Fruit fly (Drosophila melanogaster) whole organism, embryonic: ENCODE results near the gene Hrd3.

ENCODE experiments used
- Aef1 ChIP-seq: fragments of 200-800 bp; sonication (Bioruptor generic); IDR thresholded peaks from 3 replicates; pipeline ENCODE4 v1.3.6; 2022; ENCODE audit warnings: missing biosample characterization, missing genetic modification characterization
- BEAF-32 ChIP-seq: fragments of 200-800 bp; sonication (Bioruptor generic); optimal IDR thresholded peaks from 3 replicates; lab custom pipeline; 2017; ENCODE audit warnings: missing biosample characterization, missing genetic modification characterization, mild to moderate bottlenecking, moderate library complexity, missing genetic modification reagents
- Bteb2 ChIP-seq: fragments of 200-800 bp; sonication (Bioruptor generic); optimal IDR thresholded peaks from 2 replicates; lab custom pipeline; 2016; ENCODE audit warnings: missing biosample characterization, missing genetic modification characterization
- C15 ChIP-seq: fragments of 200-800 bp; sonication (Bioruptor generic); IDR thresholded peaks from 3 replicates; pipeline ENCODE4 v1.3.6; 2022; ENCODE audit warnings: missing biosample characterization, missing genetic modification characterization
- CG10959 ChIP-seq: fragments of 200-800 bp; sonication (Bioruptor generic); IDR thresholded peaks from 2 replicates; pipeline ENCODE4 v1.3.6; 2022; ENCODE audit warnings: missing biosample characterization, missing genetic modification characterization
- CG11696 ChIP-seq: fragments of 200-800 bp; sonication (Bioruptor generic); IDR thresholded peaks from 2 replicates; pipeline ENCODE4 v1.3.6; 2022; ENCODE audit warnings: missing biosample characterization, missing genetic modification characterization
- CG2712 ChIP-seq: fragments of 200-800 bp; optimal IDR thresholded peaks from 3 replicates; lab custom pipeline; 2019; ENCODE audit warnings: missing biosample characterization, mild to moderate bottlenecking, missing genetic modification characterization, moderate library complexity
- CG3163 ChIP-seq: fragments of 200-800 bp; sonication (Bioruptor generic); optimal IDR thresholded peaks from 3 replicates; lab custom pipeline; 2016; ENCODE audit warnings: missing biosample characterization, missing genetic modification characterization
- CG5245 ChIP-seq: fragments of 200-800 bp; sonication (Bioruptor generic); optimal IDR thresholded peaks from 3 replicates; lab custom pipeline; 2016; ENCODE audit warnings: missing biosample characterization, missing genetic modification characterization
- CG6175 ChIP-seq: fragments of 200-800 bp; sonication (Bioruptor generic); IDR thresholded peaks from 3 replicates; pipeline ENCODE4 v1.3.6; 2022; ENCODE audit warnings: missing biosample characterization, missing genetic modification characterization
- CG6854 ChIP-seq: fragments of 200-800 bp; sonication (Bioruptor generic); optimal IDR thresholded peaks from 3 replicates; lab custom pipeline; 2017; ENCODE audit warnings: missing biosample characterization, mild to moderate bottlenecking, missing genetic modification characterization
- CG7271 ChIP-seq: fragments of 200-800 bp; sonication (Bioruptor generic); optimal IDR thresholded peaks from 2 replicates; lab custom pipeline; 2018; ENCODE audit warnings: missing biosample characterization, mild to moderate bottlenecking, missing genetic modification characterization, moderate library complexity
- CG7928 ChIP-seq: fragments of 200-800 bp; sonication (Bioruptor generic); optimal IDR thresholded peaks from 2 replicates; lab custom pipeline; 2017; ENCODE audit warnings: missing biosample characterization, mild to moderate bottlenecking, missing genetic modification characterization
- CG7963 ChIP-seq: fragments of 200-800 bp; sonication (Bioruptor generic); IDR thresholded peaks from 3 replicates; pipeline ENCODE4 v1.3.6; 2022; ENCODE audit warnings: missing biosample characterization, missing genetic modification characterization; ENCODE audit not compliant: partially characterized antibody
- CTCF ChIP-seq: fragments of 200-800 bp; sonication (Bioruptor generic); optimal IDR thresholded peaks from 2 replicates; lab custom pipeline; 2017; ENCODE audit warnings: missing biosample characterization, mild to moderate bottlenecking, missing genetic modification characterization, moderate library complexity
- Eip74EF ChIP-seq, 2 experiments: fragments of 200-800 bp in 1 of 2; fragments of >200 bp in 1 of 2; sonication (Bioruptor generic) in 1 of 2; optimal IDR thresholded peaks; 2 replicates each; lab custom pipeline; 2017 to 2019; ENCODE audit warnings: missing biosample characterization in 2 of 2, missing genetic modification characterization in 2 of 2, mild to moderate bottlenecking in 1 of 2, moderate library complexity in 1 of 2
- Fer2 ChIP-seq: fragments of 200-800 bp; sonication (Bioruptor generic); optimal IDR thresholded peaks from 2 replicates; lab custom pipeline; 2018; ENCODE audit warnings: missing biosample characterization, mild to moderate bottlenecking, missing genetic modification characterization, moderate library complexity
- H2.0 ChIP-seq: fragments of 200-800 bp; sonication (Bioruptor generic); IDR thresholded peaks from 2 replicates; pipeline ENCODE4 v1.3.6; 2022; ENCODE audit warnings: missing biosample characterization, missing genetic modification characterization
- HHEX ChIP-seq: fragments of 200-800 bp; sonication (Bioruptor generic); optimal IDR thresholded peaks from 3 replicates; lab custom pipeline; 2017; ENCODE audit warnings: missing biosample characterization, mild to moderate bottlenecking, missing genetic modification characterization, missing genetic modification reagents
- HmgD ChIP-seq: fragments of 200-800 bp; sonication (Bioruptor generic); optimal IDR thresholded peaks from 3 replicates; lab custom pipeline; 2016; ENCODE audit warnings: missing biosample characterization, missing genetic modification characterization
- Lim3 ChIP-seq: fragments of 200-800 bp; sonication (Bioruptor generic); IDR thresholded peaks from 2 replicates; pipeline ENCODE4 v1.3.6; 2022; ENCODE audit warnings: missing biosample characterization, missing genetic modification characterization
- Mes4 ChIP-seq: fragments of 200-800 bp; sonication (Bioruptor generic); optimal IDR thresholded peaks from 2 replicates; lab custom pipeline; 2016; ENCODE audit warnings: missing biosample characterization, missing genetic modification characterization
- Mrtf ChIP-seq: fragments of 200-800 bp; sonication (Bioruptor generic); IDR thresholded peaks from 3 replicates; pipeline ENCODE4 v1.3.6; 2022; ENCODE audit warnings: missing biosample characterization, missing genetic modification characterization
- NC2α ChIP-seq: fragments of 200-800 bp; sonication (Bioruptor generic); optimal IDR thresholded peaks from 2 replicates; lab custom pipeline; 2016; ENCODE audit warnings: missing biosample characterization, missing genetic modification characterization
- NK7.1 ChIP-seq: fragments of 200-800 bp; sonication (Bioruptor generic); optimal IDR thresholded peaks from 3 replicates; lab custom pipeline; 2016; ENCODE audit warnings: missing biosample characterization, missing genetic modification characterization
- Oaz ChIP-seq: fragments of 200-800 bp; sonication (Bioruptor generic); IDR thresholded peaks from 2 replicates; pipeline ENCODE4 v1.3.6; 2022; ENCODE audit warnings: missing biosample characterization, missing genetic modification characterization
- Oli ChIP-seq: fragments of 200-800 bp; sonication (Bioruptor generic); optimal IDR thresholded peaks from 2 replicates; lab custom pipeline; 2018; ENCODE audit warnings: missing biosample characterization, mild to moderate bottlenecking, missing genetic modification characterization, moderate library complexity
- Pdp1 ChIP-seq, 2 experiments: fragments of 200-800 bp; sonication (Bioruptor generic); optimal IDR thresholded peaks; 3 replicates each; lab custom pipeline; 2016; ENCODE audit warnings: missing biosample characterization in 2 of 2, missing genetic modification characterization in 2 of 2, mild to moderate bottlenecking in 1 of 2, moderate library complexity in 1 of 2
- Rfx ChIP-seq: fragments of 200-800 bp; sonication (Bioruptor generic); IDR thresholded peaks from 2 replicates; pipeline ENCODE4 v1.3.6; 2022; ENCODE audit warnings: missing biosample characterization, missing genetic modification characterization
- ase ChIP-seq: fragments of 200-800 bp; sonication (Bioruptor generic); IDR thresholded peaks from 3 replicates; pipeline ENCODE4 v1.3.6; 2022; ENCODE audit warnings: missing biosample characterization, missing genetic modification characterization
- chif ChIP-seq, 2 experiments: fragments of 200-800 bp; sonication (Bioruptor generic); optimal IDR thresholded peaks; 3 replicates each; lab custom pipeline; 2016; ENCODE audit warnings: missing biosample characterization in 2 of 2, missing genetic modification characterization in 2 of 2
- dan ChIP-seq: fragments of 200-800 bp; sonication (Bioruptor generic); IDR thresholded peaks from 2 replicates; pipeline ENCODE4 v1.3.6; 2022; ENCODE audit warnings: missing biosample characterization, missing genetic modification characterization
- dati ChIP-seq: fragments of 200-800 bp; sonication (Bioruptor generic); IDR thresholded peaks from 2 replicates; pipeline ENCODE4 v1.3.6; 2022; ENCODE audit warnings: missing biosample characterization, missing genetic modification characterization
- grn ChIP-seq: fragments of 200-800 bp; sonication (Bioruptor generic); optimal IDR thresholded peaks from 3 replicates; lab custom pipeline; 2017; ENCODE audit warnings: missing biosample characterization, missing genetic modification characterization
- gsb-n ChIP-seq: fragments of 200-800 bp; sonication (Bioruptor generic); optimal IDR thresholded peaks from 3 replicates; lab custom pipeline; 2018; ENCODE audit warnings: missing biosample characterization, mild to moderate bottlenecking, missing genetic modification characterization
- hth ChIP-seq: fragments of >200 bp; optimal IDR thresholded peaks from 2 replicates; lab custom pipeline; 2017; ENCODE audit warnings: inconsistent platforms
- lola ChIP-seq, 3 experiments: fragments of >200 bp in 2 of 3; fragments of 200-800 bp in 1 of 3; sonication (Bioruptor generic) in 1 of 3; optimal IDR thresholded peaks; 2 replicates each; lab custom pipeline; 2017 to 2019; ENCODE audit warnings: missing biosample characterization in 3 of 3, missing genetic modification characterization in 3 of 3, mild to moderate bottlenecking in 1 of 3, moderate library complexity in 1 of 3
- mld ChIP-seq: fragments of 200-800 bp; sonication (Bioruptor generic); IDR thresholded peaks from 3 replicates; pipeline ENCODE4 v1.3.6; 2022; ENCODE audit warnings: missing biosample characterization, missing genetic modification characterization; ENCODE audit not compliant: partially characterized antibody
- nau ChIP-seq: fragments of 200-800 bp; sonication (Bioruptor generic); optimal IDR thresholded peaks from 3 replicates; lab custom pipeline; 2017; ENCODE audit warnings: missing biosample characterization, mild to moderate bottlenecking, missing genetic modification characterization, missing genetic modification reagents
- oc ChIP-seq: fragments of 200-800 bp; sonication (Bioruptor generic); optimal IDR thresholded peaks from 2 replicates; lab custom pipeline; 2018; ENCODE audit warnings: missing biosample characterization, mild to moderate bottlenecking, missing genetic modification characterization, moderate library complexity
- onecut ChIP-seq: fragments of 200-800 bp; sonication (Bioruptor generic); IDR thresholded peaks from 2 replicates; pipeline ENCODE4 v1.3.6; 2022; ENCODE audit warnings: missing biosample characterization, missing genetic modification characterization
- pb ChIP-seq: fragments of 200-800 bp; sonication (Bioruptor generic); optimal IDR thresholded peaks from 3 replicates; lab custom pipeline; 2016; ENCODE audit warnings: missing biosample characterization, missing genetic modification characterization
- scrt ChIP-seq: fragments of 200-800 bp; sonication (Bioruptor generic); optimal IDR thresholded peaks from 2 replicates; lab custom pipeline; 2018; ENCODE audit warnings: missing biosample characterization, mild to moderate bottlenecking, missing genetic modification characterization, moderate library complexity
- sna ChIP-seq: fragments of 200-800 bp; sonication (Bioruptor generic); IDR thresholded peaks from 2 replicates; pipeline ENCODE4 v1.3.6; 2022; ENCODE audit warnings: missing biosample characterization, missing genetic modification characterization; ENCODE audit not compliant: partially characterized antibody
- trem ChIP-seq: fragments of 200-800 bp; optimal IDR thresholded peaks from 3 replicates; lab custom pipeline; 2019; ENCODE audit warnings: missing biosample characterization, mild to moderate bottlenecking, missing genetic modification characterization, moderate library complexity
- trh ChIP-seq: fragments of 200-800 bp; sonication (Bioruptor generic); optimal IDR thresholded peaks from 2 replicates; lab custom pipeline; 2016; ENCODE audit warnings: missing biosample characterization, missing genetic modification characterization
- tup ChIP-seq: fragments of 200-800 bp; sonication (Bioruptor generic); optimal IDR thresholded peaks from 2 replicates; lab custom pipeline; 2016; ENCODE audit warnings: missing biosample characterization, mild to moderate bottlenecking, missing genetic modification characterization, moderate library complexity
- zfh1 ChIP-seq: fragments of 200-800 bp; sonication (Bioruptor generic); IDR thresholded peaks from 3 replicates; pipeline ENCODE4 v1.3.6; 2022; ENCODE audit warnings: missing biosample characterization, missing genetic modification characterization

The Hrd3 gene

dm6 chr3R:23782456-23783402 lies 24.4 kb upstream of the Hrd3 start (continued):
- TF ChIP-seq CG7963 (GFP tag; lab: Robert Waterston, UW) (no peak), trem (tag; lab: Kevin White, UChicago) (peak; percentile 94), Fer2 (no peak), CG2712 (tag; lab: Kevin White, UChicago) (peak; percentile 96), onecut (peak; percentile 70), Oli (tag; lab: Kevin White, UChicago) (peak; percentile 92), Oaz (no peak), CG11696 (GFP tag; lab: Robert Waterston, UW) (no peak; the same call in 1 of the 2 replicates), scrt (GFP tag; lab: Kevin White, UChicago) (peak; percentile 63), CG10959 (GFP tag; lab: Robert Waterston, UW) (peak; percentile 94), trh (GFP tag; lab: Kevin White, UChicago) (peak; percentile 75), dan (GFP tag; lab: Robert Waterston, UW) (peak; percentile 77; the same call in 1 of the 2 replicates), CG6175 (GFP tag; lab: Robert Waterston, UW) (peak; percentile 28; the same call in 1 of the 3 replicates), H2.0 (GFP tag; lab: Robert Waterston, UW) (peak; percentile 85), hth (lab: Kevin White, UChicago) (no peak), CG7271 (tag; lab: Kevin White, UChicago) (peak; percentile 43), NK7.1 (GFP tag; lab: Kevin White, UChicago) (peak; percentile 68), chif (GFP tag; optimal IDR thresholded peaks at IDR 0.05; lab: Kevin White, UChicago) (peak; percentile 84 to 95), Pdp1 (GFP tag; optimal IDR thresholded peaks at IDR 0.05; lab: Kevin White, UChicago) (peak; percentile 76 to 82), CG6854 (GFP tag; lab: Kevin White, UChicago) (peak; percentile 43), pb (GFP tag; lab: Kevin White, UChicago) (peak; percentile 76), C15 (GFP tag; lab: Robert Waterston, UW) (no peak), dati (GFP tag; lab: Robert Waterston, UW) (peak; percentile 66), BEAF-32 (GFP tag; lab: Kevin White, UChicago) (no peak), Bteb2 (GFP tag; lab: Kevin White, UChicago) (peak; percentile 32), sna (0 out of 2 replicates have a peak, but pooled peaks have one; percentile 38), CG5245 (peak; percentile 81), zfh1 (GFP tag; lab: Robert Waterston, UW) (peak; percentile 95), CTCF (peak; percentile 49), Mes4 (GFP tag; lab: Kevin White, UChicago) (peak; percentile 84), Lim3 (GFP tag; lab: Robert Waterston, UW) (no peak), lola (GFP tag; optimal IDR thresholded peaks at IDR 0.05; lab: Kevin White, UChicago) (peak in 1 of 3 experiments; percentile 97), Rfx (GFP tag; lab: Robert Waterston, UW) (peak; percentile 56; the same call in 1 of the 2 replicates), HHEX (peak; percentile 77), gsb-n (tag; lab: Kevin White, UChicago) (peak; percentile 95), NC2α (GFP tag; lab: Kevin White, UChicago) (peak; percentile 56), CG3163 (GFP tag; lab: Kevin White, UChicago) (peak; percentile 37), mld (no peak), ase (GFP tag; lab: Robert Waterston, UW) (peak; percentile 61; the same call in 2 of the 3 replicates), CG7928 (GFP tag; lab: Kevin White, UChicago) (peak; percentile 12), Eip74EF (GFP tag; optimal IDR thresholded peaks at IDR 0.05; lab: Kevin White, UChicago) (peak in 1 of 2 experiments; percentile 80), HmgD (peak; percentile 6), nau (GFP tag; lab: Kevin White, UChicago) (peak; percentile 72), grn (GFP tag; lab: Kevin White, UChicago) (peak; percentile 95), oc (tag; lab: Kevin White, UChicago) (peak; percentile 97), Aef1 (GFP tag; lab: Robert Waterston, UW) (peak; percentile 32; the same call in 1 of the 3 replicates), tup (GFP tag; lab: Kevin White, UChicago) (peak; percentile 30), Mrtf (GFP tag; lab: Robert Waterston, UW) (peak; percentile 59; the same call in 2 of the 3 replicates)
